Worm (Caenorhabditis elegans) whole organism, young adult: ENCODE measurements around the gene C02F12.5.

Experiments
- B0336.3 ChIP-seq: fragments of 200-800 bp; sonication (Bioruptor generic); IDR thresholded peaks from 2 replicates; pipeline ENCODE4 v1.3.6; 2022; ENCODE audit warnings: missing genetic modification characterization, missing compliant biosample characterization
- D2030.7 ChIP-seq: fragments of 200-800 bp; sonication (Bioruptor generic); IDR thresholded peaks from 2 replicates; pipeline ENCODE4 v1.3.6; 2022; ENCODE audit warnings: missing genetic modification reagents, missing genetic modification characterization, missing compliant biosample characterization
- F37B4.10 ChIP-seq: fragments of 200-800 bp; sonication (Bioruptor generic); IDR thresholded peaks from 2 replicates; pipeline ENCODE4 v1.3.6; 2022; ENCODE audit warnings: missing genetic modification characterization, missing compliant biosample characterization
- F39B2.1 ChIP-seq: fragments of 200-800 bp; sonication (Bioruptor generic); IDR thresholded peaks from 2 replicates; pipeline ENCODE4 v1.3.6; 2022; ENCODE audit warnings: missing genetic modification reagents, missing genetic modification characterization, missing compliant biosample characterization
- K11D2.4 ChIP-seq: fragments of 200-800 bp; sonication (Bioruptor generic); IDR thresholded peaks from 2 replicates; pipeline ENCODE4 v1.3.6; 2022; ENCODE audit warnings: missing genetic modification reagents, missing genetic modification characterization, missing compliant biosample characterization
- K12H6.12 ChIP-seq: fragments of 200-800 bp; sonication (Bioruptor generic); optimal IDR thresholded peaks from 2 replicates; lab custom pipeline; 2018; ENCODE audit warnings: mild to moderate bottlenecking, missing genetic modification characterization, missing compliant biosample characterization
- Y53F4B.3 ChIP-seq: fragments of 200-800 bp; sonication (Bioruptor generic); IDR thresholded peaks from 2 replicates; pipeline ENCODE4 v1.3.6; 2022; ENCODE audit warnings: missing genetic modification reagents, missing genetic modification characterization, missing compliant biosample characterization
- Y67H2A.10 ChIP-seq: fragments of 200-800 bp; sonication (Bioruptor generic); conservative IDR thresholded peaks from 2 replicates; pipeline ENCODE4 v1.3.6; 2022; ENCODE audit warnings: missing genetic modification reagents, missing genetic modification characterization, missing compliant biosample characterization
- Y79H2A.3 ChIP-seq: fragments of 200-800 bp; sonication (Bioruptor generic); conservative IDR thresholded peaks from 2 replicates; pipeline ENCODE4 v1.3.6; 2022; ENCODE audit warnings: missing genetic modification reagents, missing genetic modification characterization, missing compliant biosample characterization
- Y95B8A.8 ChIP-seq: fragments of 200-800 bp; sonication (Bioruptor generic); IDR thresholded peaks from 2 replicates; pipeline ENCODE4 v1.3.6; 2022; ENCODE audit warnings: missing genetic modification reagents, missing genetic modification characterization, missing compliant biosample characterization
- akir-1 ChIP-seq: fragments of 200-800 bp; sonication (Bioruptor generic); optimal IDR thresholded peaks from 2 replicates; lab custom pipeline; 2018; ENCODE audit warnings: mild to moderate bottlenecking, missing genetic modification characterization, moderate library complexity, missing compliant biosample characterization
- aptf-2 ChIP-seq: fragments of 200-800 bp; sonication (Bioruptor generic); conservative IDR thresholded peaks from 2 replicates; pipeline ENCODE4 v1.3.6; 2022; ENCODE audit warnings: missing genetic modification reagents, missing genetic modification characterization, missing compliant biosample characterization
- atf-7 ChIP-seq: sonication (generic microtip); optimal IDR thresholded peaks from 2 replicates; lab custom pipeline; 2017; ENCODE audit warnings: mild to moderate bottlenecking, missing genetic modification characterization, missing compliant biosample characterization
- attf-3 ChIP-seq: fragments of 200-800 bp; sonication (Bioruptor generic); conservative IDR thresholded peaks from 2 replicates; pipeline ENCODE4 v1.3.6; 2022; ENCODE audit warnings: missing genetic modification reagents, missing genetic modification characterization, missing compliant biosample characterization
- bed-1 ChIP-seq: fragments of 200-800 bp; sonication (Bioruptor generic); IDR thresholded peaks from 2 replicates; pipeline ENCODE4 v1.3.6; 2022; ENCODE audit warnings: missing genetic modification reagents, missing genetic modification characterization, missing compliant biosample characterization
- bed-2 ChIP-seq: fragments of 200-800 bp; sonication (Bioruptor generic); IDR thresholded peaks from 2 replicates; pipeline ENCODE4 v1.3.6; 2022; ENCODE audit warnings: missing genetic modification reagents, missing genetic modification characterization, missing compliant biosample characterization
- cebp-2 ChIP-seq: fragments of 200-800 bp; sonication (Bioruptor generic); IDR thresholded peaks from 2 replicates; pipeline ENCODE4 v1.3.6; 2022; ENCODE audit warnings: missing genetic modification characterization, missing compliant biosample characterization
- ceh-100 ChIP-seq: fragments of 200-800 bp; sonication (Bioruptor generic); IDR thresholded peaks from 2 replicates; pipeline ENCODE4 v1.3.6; 2022; ENCODE audit warnings: missing genetic modification reagents, missing genetic modification characterization, missing compliant biosample characterization
- ceh-27 ChIP-seq: fragments of 200-800 bp; sonication (Bioruptor generic); optimal IDR thresholded peaks from 2 replicates; lab custom pipeline; 2018; ENCODE audit warnings: mild to moderate bottlenecking, missing genetic modification characterization, moderate library complexity, missing compliant biosample characterization
- die-1 ChIP-seq: sonication (generic microtip); optimal IDR thresholded peaks from 2 replicates; lab custom pipeline; 2016; ENCODE audit warnings: missing genotype, mild to moderate bottlenecking, missing genetic modification characterization, missing compliant biosample characterization
- dpff-1 ChIP-seq: sonication (generic microtip); optimal IDR thresholded peaks from 2 replicates; lab custom pipeline; 2017; ENCODE audit warnings: mild to moderate bottlenecking, missing genetic modification characterization, missing compliant biosample characterization
- dpl-1 ChIP-seq: fragments of 150-350 bp; optimal IDR thresholded peaks from 2 replicates; lab custom pipeline; 2014; ENCODE audit warnings: missing biosample characterization, missing genetic modification reagents, missing genetic modification characterization
- egl-18 ChIP-seq: fragments of 200-800 bp; sonication (Bioruptor generic); IDR thresholded peaks from 2 replicates; pipeline ENCODE4 v1.3.6; 2022; ENCODE audit warnings: missing genetic modification reagents, missing genetic modification characterization, missing compliant biosample characterization
- egl-44 ChIP-seq: fragments of 200-800 bp; sonication (Bioruptor generic); IDR thresholded peaks from 2 replicates; pipeline ENCODE4 v1.3.6; 2022; ENCODE audit warnings: missing genetic modification reagents, missing genetic modification characterization, missing compliant biosample characterization
- ekl-4 ChIP-seq: fragments of 200-800 bp; sonication (Bioruptor generic); IDR thresholded peaks from 2 replicates; pipeline ENCODE4 v1.3.6; 2022; ENCODE audit warnings: missing genetic modification reagents, missing genetic modification characterization, missing compliant biosample characterization
- ets-4 ChIP-seq: fragments of 200-800 bp; sonication (Bioruptor generic); optimal IDR thresholded peaks from 2 replicates; lab custom pipeline; 2018; ENCODE audit warnings: mild to moderate bottlenecking, missing genetic modification characterization, missing compliant biosample characterization
- hlh-12 ChIP-seq: sonication (generic microtip); optimal IDR thresholded peaks from 2 replicates; lab custom pipeline; 2016; ENCODE audit warnings: missing genetic modification characterization, missing compliant biosample characterization
- hmg-1.2 ChIP-seq: fragments of 200-800 bp; sonication (Bioruptor generic); IDR thresholded peaks from 2 replicates; pipeline ENCODE4 v1.3.6; 2022; ENCODE audit warnings: missing genetic modification reagents, missing genetic modification characterization, missing compliant biosample characterization
- hsf-1 ChIP-seq: fragments of 200-800 bp; sonication (Bioruptor generic); IDR thresholded peaks from 2 replicates; pipeline ENCODE4 v1.3.6; 2022; ENCODE audit warnings: missing genetic modification reagents, missing genetic modification characterization, missing compliant biosample characterization
- lin-35 ChIP-seq, 3 experiments: fragments of 150-350 bp in 2 of 3; sonication (generic microtip) in 1 of 3; optimal IDR thresholded peaks; 2 replicates each; lab custom pipeline; 2014 to 2018; ENCODE audit warnings: missing biosample characterization in 3 of 3, missing genetic modification characterization in 3 of 3, missing genetic modification reagents in 3 of 3
- lin-54 ChIP-seq: fragments of 200-800 bp; sonication (Bioruptor generic); optimal IDR thresholded peaks from 2 replicates; lab custom pipeline; 2018; ENCODE audit warnings: mild to moderate bottlenecking, missing genetic modification characterization, missing compliant biosample characterization
- lir-1 ChIP-seq: fragments of 200-800 bp; sonication (Bioruptor generic); conservative IDR thresholded peaks from 2 replicates; pipeline ENCODE4 v1.3.6; 2022; ENCODE audit warnings: missing genetic modification reagents, missing genetic modification characterization, missing compliant biosample characterization
- lsy-27 ChIP-seq: sonication (generic microtip); optimal IDR thresholded peaks from 2 replicates; lab custom pipeline; 2017; ENCODE audit warnings: missing genetic modification characterization, mild to moderate bottlenecking, missing compliant biosample characterization, antibody characterized with exemption, missing genotype, borderline replicate concordance; ENCODE audit not compliant: insufficient read depth
- madf-6 ChIP-seq: fragments of 200-800 bp; sonication (Bioruptor generic); IDR thresholded peaks from 2 replicates; pipeline ENCODE4 v1.3.6; 2022; ENCODE audit warnings: missing genetic modification reagents, missing genetic modification characterization, missing compliant biosample characterization
- nfya-1 ChIP-seq: sonication (generic microtip); optimal IDR thresholded peaks from 2 replicates; lab custom pipeline; 2017; ENCODE audit warnings: antibody characterized with exemption, missing compliant biosample characterization, missing genetic modification characterization, borderline replicate concordance; ENCODE audit not compliant: insufficient read depth
- nfya-2 ChIP-seq: fragments of 200-800 bp; sonication (Bioruptor generic); IDR thresholded peaks from 2 replicates; pipeline ENCODE4 v1.3.6; 2022; ENCODE audit warnings: missing genetic modification reagents, missing genetic modification characterization, missing compliant biosample characterization
- nhr-120 ChIP-seq: fragments of 200-800 bp; sonication (Bioruptor generic); IDR thresholded peaks from 2 replicates; pipeline ENCODE4 v1.3.6; 2022; ENCODE audit warnings: missing genetic modification characterization, missing compliant biosample characterization
- nhr-90 ChIP-seq: sonication (generic microtip); optimal IDR thresholded peaks from 2 replicates; lab custom pipeline; 2016; ENCODE audit warnings: missing genotype, mild to moderate bottlenecking, missing genetic modification characterization, missing compliant biosample characterization
- pbrm-1 ChIP-seq: fragments of 200-800 bp; sonication (Bioruptor generic); IDR thresholded peaks from 2 replicates; pipeline ENCODE4 v1.3.6; 2022; ENCODE audit warnings: missing genetic modification reagents, missing genetic modification characterization, missing compliant biosample characterization
- rcor-1 ChIP-seq: fragments of 200-800 bp; sonication (Bioruptor generic); IDR thresholded peaks from 2 replicates; pipeline ENCODE4 v1.3.6; 2022; ENCODE audit warnings: missing genetic modification reagents, missing genetic modification characterization, missing compliant biosample characterization
- snpc-1.3 ChIP-seq: sonication (generic microtip); optimal IDR thresholded peaks from 2 replicates; lab custom pipeline; 2017; ENCODE audit warnings: missing genetic modification characterization, mild to moderate bottlenecking, missing compliant biosample characterization, antibody characterized with exemption, moderate library complexity, missing genotype, missing genetic modification reagents; ENCODE audit not compliant: insufficient read depth
- sptf-2 ChIP-seq: fragments of 200-800 bp; sonication (Bioruptor generic); optimal IDR thresholded peaks from 2 replicates; lab custom pipeline; 2018; ENCODE audit warnings: mild to moderate bottlenecking, missing genetic modification characterization, missing compliant biosample characterization
- tbp1 ChIP-seq: fragments of 200-800 bp; sonication (Bioruptor generic); optimal IDR thresholded peaks from 2 replicates; lab custom pipeline; 2018; ENCODE audit warnings: mild to moderate bottlenecking, missing genetic modification characterization, missing compliant biosample characterization
- tlf-1 ChIP-seq: fragments of 200-800 bp; sonication (Bioruptor generic); optimal IDR thresholded peaks from 2 replicates; lab custom pipeline; 2018; ENCODE audit warnings: mild to moderate bottlenecking, missing genetic modification characterization, missing compliant biosample characterization
- unc-62 ChIP-seq: fragments of 150-350 bp; optimal IDR thresholded peaks from 2 replicates; lab custom pipeline; 2014; ENCODE audit warnings: missing biosample characterization, missing genetic modification reagents, missing genetic modification characterization
- zfh-2 ChIP-seq: fragments of 200-800 bp; sonication (Bioruptor generic); conservative IDR thresholded peaks from 2 replicates; pipeline ENCODE4 v1.3.6; 2022; ENCODE audit warnings: missing genetic modification reagents, missing genetic modification characterization, missing compliant biosample characterization
- ztf-28 ChIP-seq: fragments of 200-800 bp; sonication (Bioruptor generic); IDR thresholded peaks from 2 replicates; pipeline ENCODE4 v1.3.6; 2022; ENCODE audit warnings: missing genetic modification reagents, missing genetic modification characterization, missing compliant biosample characterization
- ztf-6 ChIP-seq: fragments of 200-800 bp; sonication (Bioruptor generic); IDR thresholded peaks from 2 replicates; pipeline ENCODE4 v1.3.6; 2022; ENCODE audit warnings: missing genetic modification reagents, missing genetic modification characterization, missing compliant biosample characterization

Gene C02F12.5

DNA sequence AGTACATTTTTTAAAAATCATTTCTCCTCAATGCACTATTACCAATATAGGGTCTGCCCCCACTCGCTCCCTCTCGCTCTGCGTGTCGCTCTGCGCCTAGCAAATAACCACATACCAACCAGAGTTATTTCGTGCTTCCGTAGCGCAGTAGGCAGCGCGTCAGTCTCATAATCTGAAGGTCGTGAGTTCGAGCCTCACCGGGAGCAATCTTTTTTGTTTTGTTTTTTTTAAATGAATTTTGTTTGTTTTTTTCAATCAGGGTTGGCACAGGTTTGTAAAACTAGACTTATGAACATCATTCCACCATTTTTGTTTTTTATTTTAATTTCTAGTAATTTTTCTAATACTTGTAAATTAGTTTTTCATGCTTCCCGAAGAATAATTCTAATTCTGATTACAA is 25.7 kb upstream of the C02F12.5 start (continued):
- no peak for TF ChIP-seq nfya-1 (tag; lab: Kevin White, UChicago)
- TF ChIP-seq pbrm-1 (GFP tag; lab: Robert Waterston, UW): peak; percentile 93
- 0 out of 2 replicates have a peak, but pooled peaks have one; percentile 55 for TF ChIP-seq cebp-2 (GFP tag; lab: Robert Waterston, UW)
- TF ChIP-seq lsy-27 (tag; lab: Kevin White, UChicago): peak; percentile 78
- TF ChIP-seq K11D2.4 (GFP tag; lab: Robert Waterston, UW): peak; percentile 76
- peak; percentile 49; the same call in 1 of the 2 replicates for TF ChIP-seq madf-6 (GFP tag; lab: Robert Waterston, UW)
- no peak for TF ChIP-seq bed-2 (GFP tag; lab: Robert Waterston, UW)
- peak; percentile 61 for TF ChIP-seq lin-54 (GFP tag; lab: Kevin White, UChicago)
- TF ChIP-seq ekl-4: peak; percentile 86
- no peak for TF ChIP-seq unc-62 (GFP tag; lab: Kevin White, UChicago)
- 0 out of 2 replicates have a peak, but pooled peaks have one; percentile 47 for TF ChIP-seq attf-3
- no peak; the same call in 1 of the 2 replicates for TF ChIP-seq ztf-6 (GFP tag; lab: Robert Waterston, UW)
- TF ChIP-seq Y95B8A.8: no peak
- peak; percentile 50 for TF ChIP-seq K12H6.12 (tag; lab: Kevin White, UChicago)
- TF ChIP-seq ceh-27 (GFP tag; lab: Kevin White, UChicago): peak; percentile 68
- peak; percentile 56 for TF ChIP-seq akir-1 (GFP tag; lab: Kevin White, UChicago)
- peak; percentile 14 for TF ChIP-seq atf-7 (tag; lab: Kevin White, UChicago)
- TF ChIP-seq sptf-2 (GFP tag; lab: Kevin White, UChicago): peak; percentile 1
- TF ChIP-seq ztf-28 (GFP tag; lab: Robert Waterston, UW): peak; percentile 55; the same call in 1 of the 2 replicates
- TF ChIP-seq Y67H2A.10: no peak
- TF ChIP-seq nhr-120: no peak
- TF ChIP-seq hlh-12 (tag; lab: Kevin White, UChicago): no peak
- peak; percentile 64 for TF ChIP-seq D2030.7 (GFP tag; lab: Robert Waterston, UW)
- peak; percentile 7 for TF ChIP-seq dpl-1 (GFP tag; lab: Kevin White, UChicago)
- TF ChIP-seq rcor-1: peak; percentile 77
- peak; percentile 46 for TF ChIP-seq tlf-1 (GFP tag; lab: Kevin White, UChicago)
- peak; percentile 64 for TF ChIP-seq B0336.3 (GFP tag; lab: Robert Waterston, UW)
- 0 out of 2 replicates have a peak, but pooled peaks have one; percentile 6 for TF ChIP-seq zfh-2 (GFP tag; lab: Robert Waterston, UW)
- TF ChIP-seq egl-44 (GFP tag; lab: Robert Waterston, UW): peak; percentile 70
- TF ChIP-seq F39B2.1 (GFP tag; lab: Robert Waterston, UW): no peak
- peak; percentile 51; the same call in 1 of the 2 replicates for TF ChIP-seq ceh-100 (GFP tag; lab: Robert Waterston, UW)
- no peak for TF ChIP-seq egl-18 (GFP tag; lab: Robert Waterston, UW)
- no peak for TF ChIP-seq dpff-1
- TF ChIP-seq F37B4.10 (GFP tag; lab: Robert Waterston, UW): 0 out of 2 replicates have a peak, but pooled peaks have one; percentile 75
- TF ChIP-seq nfya-2: no peak
- TF ChIP-seq nhr-90 (tag; lab: Kevin White, UChicago): peak; percentile 91
- TF ChIP-seq hsf-1 (GFP tag; lab: Robert Waterston, UW): 0 out of 2 replicates have a peak, but pooled peaks have one; percentile 50
- no peak for TF ChIP-seq Y79H2A.3 (GFP tag; lab: Robert Waterston, UW)
- TF ChIP-seq Y53F4B.3 (GFP tag; lab: Robert Waterston, UW): no peak
- peak; percentile 95 for TF ChIP-seq die-1
- TF ChIP-seq ets-4 (GFP tag; lab: Kevin White, UChicago): no peak
- TF ChIP-seq lin-35 (GFP tag; optimal IDR thresholded peaks at IDR 0.05; lab: Kevin White, UChicago): peak in 1 of 3 experiments; percentile 69
- TF ChIP-seq aptf-2 (GFP tag; lab: Robert Waterston, UW): peak; percentile 57; the same call in 1 of the 2 replicates
- TF ChIP-seq tbp1: peak; percentile 99
- TF ChIP-seq lir-1: peak; percentile 73; the same call in 1 of the 2 replicates
- 0 out of 2 replicates have a peak, but pooled peaks have one; percentile 78 for TF ChIP-seq bed-1 (GFP tag; lab: Robert Waterston, UW)
- peak; percentile 89 for TF ChIP-seq hmg-1.2 (GFP tag; lab: Robert Waterston, UW)
- peak; percentile 80 for TF ChIP-seq snpc-1.3 (tag; lab: Kevin White, UChicago)
